Fruit fly (Drosophila melanogaster) Kc167 (cell line): Measurements from ENCODE around the gene CG43844.

Experiments
- Sin3A ChIP-seq: fragments of >200 bp; optimal IDR thresholded peaks from 2 replicates; lab custom pipeline; 2018; ENCODE audit warnings: missing external identifiers
- insv ChIP-seq: fragments of >200 bp; optimal IDR thresholded peaks from 3 replicates; lab custom pipeline; 2018; ENCODE audit warnings: missing external identifiers
- psq ChIP-seq: fragments of >200 bp; optimal IDR thresholded peaks from 2 replicates; lab custom pipeline; 2017; ENCODE audit warnings: missing external identifiers
- ttk ChIP-seq: sonication (Bioruptor generic); optimal IDR thresholded peaks from 2 replicates; lab custom pipeline; 2017; ENCODE audit warnings: missing external identifiers

- TF ChIP-seq ttk (no peak), psq (lab: Kevin White, UChicago) (no peak), insv (no peak), Sin3A (lab: Kevin White, UChicago) (no peak)
Measured at dm6 chr3R:21864992-21865391, 24.3 kb upstream of the CG43844 start, which contains the start of gene lsn.
